Worm (Caenorhabditis elegans) whole organism, L1 larva: ENCODE results near the gene srh-206.

Source experiments
- C04F5.9 ChIP-seq: sonication (generic microtip); optimal IDR thresholded peaks from 2 replicates; lab custom pipeline; 2016; ENCODE audit warnings: missing genetic modification characterization, missing compliant biosample characterization
- C16A3.4 ChIP-seq: fragments of 150-350 bp; optimal IDR thresholded peaks from 2 replicates; lab custom pipeline; 2014; ENCODE audit warnings: missing biosample characterization, missing genetic modification characterization
- C34B4.2 ChIP-seq: sonication (generic microtip); optimal IDR thresholded peaks from 2 replicates; lab custom pipeline; 2017; ENCODE audit warnings: mild to moderate bottlenecking, missing genetic modification characterization, missing compliant biosample characterization
- F16B12.6 ChIP-seq: fragments of 150-350 bp; optimal IDR thresholded peaks from 2 replicates; lab custom pipeline; 2014; ENCODE audit warnings: missing biosample characterization, missing genetic modification characterization
- Y116A8C.19 ChIP-seq: sonication (generic microtip); optimal IDR thresholded peaks from 2 replicates; lab custom pipeline; 2016; ENCODE audit warnings: missing compliant biosample characterization, missing genetic modification characterization, borderline replicate concordance
- aha-1 ChIP-seq: fragments of 150-350 bp; optimal IDR thresholded peaks from 2 replicates; lab custom pipeline; 2014; ENCODE audit warnings: missing biosample characterization, missing genetic modification characterization
- aly-2 ChIP-seq: fragments of 150-350 bp; optimal IDR thresholded peaks from 2 replicates; lab custom pipeline; 2014; ENCODE audit warnings: missing biosample characterization, missing genetic modification characterization
- ama-1 ChIP-seq: fragments of 150-350 bp; optimal IDR thresholded peaks from 2 replicates; lab custom pipeline; 2014
- ceh-8 ChIP-seq: fragments of 200-800 bp; sonication (Bioruptor generic); optimal IDR thresholded peaks from 2 replicates; lab custom pipeline; 2018; ENCODE audit warnings: mild to moderate bottlenecking, missing genetic modification characterization, moderate library complexity, missing compliant biosample characterization
- ceh-82 ChIP-seq, 3 experiments: fragments of 150-350 bp in 1 of 3; sonication (generic microtip) in 2 of 3; optimal IDR thresholded peaks; 2 replicates each; lab custom pipeline; 2014 to 2017; ENCODE audit warnings: missing biosample characterization in 3 of 3, missing genetic modification characterization in 3 of 3
- ceh-88 ChIP-seq: fragments of 200-800 bp; sonication (Bioruptor generic); IDR thresholded peaks from 2 replicates; pipeline ENCODE4 v1.3.6; 2022; ENCODE audit warnings: missing genetic modification characterization, missing compliant biosample characterization
- ces-1 ChIP-seq: fragments of 150-350 bp; optimal IDR thresholded peaks from 2 replicates; lab custom pipeline; 2014; ENCODE audit warnings: missing biosample characterization, missing genetic modification reagents, missing genetic modification characterization
- dpl-1 ChIP-seq, 3 experiments: fragments of 150-350 bp in 2 of 3; sonication (generic microtip) in 1 of 3; optimal IDR thresholded peaks; 2 replicates each; lab custom pipeline; 2014 to 2017; ENCODE audit warnings: missing biosample characterization in 3 of 3, missing genetic modification characterization in 3 of 3, missing genetic modification reagents in 3 of 3
- dsc-1 ChIP-seq: sonication (generic microtip); optimal IDR thresholded peaks from 2 replicates; lab custom pipeline; 2016; ENCODE audit warnings: mild to moderate bottlenecking, missing genetic modification characterization, missing compliant biosample characterization
- efl-1 ChIP-seq, 4 experiments: fragments of 150-350 bp; optimal IDR thresholded peaks in 3 of 4; peaks in 1 of 4; 1 replicate in 1 of 4; 2 replicates in 3 of 4; lab custom pipeline; 2014; ENCODE audit warnings: missing biosample characterization in 2 of 4, missing genetic modification characterization in 2 of 4, missing genetic modification reagents in 2 of 4
- efl-3 ChIP-seq: fragments of 200-800 bp; sonication (Bioruptor generic); optimal IDR thresholded peaks from 2 replicates; lab custom pipeline; 2018; ENCODE audit warnings: mild to moderate bottlenecking, missing genetic modification characterization, missing compliant biosample characterization
- egl-13 ChIP-seq: sonication (generic microtip); optimal IDR thresholded peaks from 2 replicates; lab custom pipeline; 2016; ENCODE audit warnings: missing genotype, missing genetic modification reagents, missing genetic modification characterization, missing compliant biosample characterization
- egl-27 ChIP-seq, 2 experiments: fragments of 150-350 bp in 1 of 2; sonication (generic microtip); optimal IDR thresholded peaks; 3 replicates each; lab custom pipeline; 2017 to 2018; ENCODE audit warnings: missing biosample characterization in 2 of 2, missing genetic modification characterization in 2 of 2, missing genetic modification reagents in 2 of 2
- elt-3 ChIP-seq, 6 experiments: fragments of 150-350 bp in 1 of 6; sonication (generic microtip); optimal IDR thresholded peaks; 2 replicates each; lab custom pipeline; 2017 to 2018; ENCODE audit warnings: missing biosample characterization in 6 of 6, missing genetic modification characterization in 6 of 6, inconsistent platforms in 1 of 6
- fkh-4 ChIP-seq: sonication (generic microtip); optimal IDR thresholded peaks from 2 replicates; lab custom pipeline; 2016; ENCODE audit warnings: missing compliant biosample characterization, missing genetic modification characterization, borderline replicate concordance
- fkh-8 ChIP-seq: sonication (generic microtip); optimal IDR thresholded peaks from 2 replicates; lab custom pipeline; 2016; ENCODE audit warnings: mild to moderate bottlenecking, missing genetic modification characterization, missing compliant biosample characterization
- grh-1 ChIP-seq: fragments of 200-800 bp; sonication (Bioruptor generic); IDR thresholded peaks from 2 replicates; pipeline ENCODE4 v1.3.6; 2022; ENCODE audit warnings: missing genetic modification reagents, missing genetic modification characterization, missing compliant biosample characterization
- hlh-4 ChIP-seq: sonication (generic microtip); optimal IDR thresholded peaks from 2 replicates; lab custom pipeline; 2016; ENCODE audit warnings: mild to moderate bottlenecking, missing genetic modification characterization, missing compliant biosample characterization
- jun-1 ChIP-seq: fragments of 150-350 bp; optimal IDR thresholded peaks from 2 replicates; lab custom pipeline; 2014; ENCODE audit warnings: missing biosample characterization, missing genetic modification reagents, missing genetic modification characterization
- lin-15B ChIP-seq: fragments of 150-350 bp; sonication (generic microtip); optimal IDR thresholded peaks from 3 replicates; lab custom pipeline; 2014; ENCODE audit warnings: missing biosample characterization, missing genetic modification characterization
- lin-35 ChIP-seq, 2 experiments: fragments of 150-350 bp; optimal IDR thresholded peaks; 2 replicates each; lab custom pipeline; 2014; ENCODE audit warnings: missing biosample characterization in 2 of 2, missing genetic modification characterization in 2 of 2, missing genetic modification reagents in 2 of 2
- lin-39 ChIP-seq: fragments of 150-350 bp; optimal IDR thresholded peaks from 2 replicates; lab custom pipeline; 2014; ENCODE audit warnings: missing biosample characterization, missing genetic modification reagents, missing genetic modification characterization
- lsy-2 ChIP-seq, 2 experiments: fragments of 150-350 bp; optimal IDR thresholded peaks; 2 replicates each; lab custom pipeline; 2014; ENCODE audit warnings: missing biosample characterization in 2 of 2, missing genetic modification characterization in 2 of 2
- mef-2 ChIP-seq: fragments of 150-350 bp; optimal IDR thresholded peaks from 2 replicates; lab custom pipeline; 2014; ENCODE audit warnings: missing biosample characterization, missing genetic modification characterization
- mep-1 ChIP-seq: fragments of 150-350 bp; optimal IDR thresholded peaks from 2 replicates; lab custom pipeline; 2014; ENCODE audit warnings: missing biosample characterization, missing genetic modification characterization
- nhr-11 ChIP-seq: fragments of 150-350 bp; optimal IDR thresholded peaks from 2 replicates; lab custom pipeline; 2014; ENCODE audit warnings: missing biosample characterization, missing genetic modification characterization
- nhr-12 ChIP-seq: sonication (generic microtip); optimal IDR thresholded peaks from 2 replicates; lab custom pipeline; 2017; ENCODE audit warnings: missing biosample characterization, missing genetic modification characterization
- nhr-19 ChIP-seq: fragments of 200-800 bp; sonication (Bioruptor generic); conservative IDR thresholded peaks from 2 replicates; pipeline ENCODE4 v1.3.6; 2022; ENCODE audit warnings: missing genetic modification characterization, missing compliant biosample characterization
- nhr-47 ChIP-seq: sonication (generic microtip); optimal IDR thresholded peaks from 2 replicates; lab custom pipeline; 2016; ENCODE audit warnings: mild to moderate bottlenecking, missing genetic modification characterization, moderate library complexity, missing compliant biosample characterization
- nhr-71 ChIP-seq: sonication (generic microtip); optimal IDR thresholded peaks from 2 replicates; lab custom pipeline; 2016; ENCODE audit warnings: mild to moderate bottlenecking, missing genetic modification characterization, moderate library complexity, missing compliant biosample characterization
- nhr-77 ChIP-seq: fragments of 150-350 bp; optimal IDR thresholded peaks from 2 replicates; lab custom pipeline; 2014; ENCODE audit warnings: missing biosample characterization, missing genetic modification characterization
- nhr-85 ChIP-seq: sonication (generic microtip); peaks from one replicate; lab custom pipeline; 2016; ENCODE audit warnings: missing genetic modification characterization, inconsistent platforms, missing compliant biosample characterization
- nhr-90 ChIP-seq: sonication (generic microtip); optimal IDR thresholded peaks from 2 replicates; lab custom pipeline; 2016; ENCODE audit warnings: mild to moderate bottlenecking, missing genetic modification characterization, missing compliant biosample characterization; ENCODE audit not compliant: poor library complexity
- rnt-1 ChIP-seq: sonication (generic microtip); optimal IDR thresholded peaks from 2 replicates; lab custom pipeline; 2016; ENCODE audit warnings: mild to moderate bottlenecking, missing genetic modification characterization, moderate library complexity, missing compliant biosample characterization
- skn-1 ChIP-seq: fragments of 150-350 bp; optimal IDR thresholded peaks from 2 replicates; lab custom pipeline; 2014; ENCODE audit warnings: missing biosample characterization, missing genetic modification characterization
- snu-23 ChIP-seq: sonication (generic microtip); optimal IDR thresholded peaks from 2 replicates; lab custom pipeline; 2016; ENCODE audit warnings: missing genetic modification characterization, missing compliant biosample characterization
- sox-4 ChIP-seq: sonication (generic microtip); optimal IDR thresholded peaks from 2 replicates; lab custom pipeline; 2016; ENCODE audit warnings: missing genetic modification characterization, missing compliant biosample characterization
- sptf-1 ChIP-seq: fragments of 150-350 bp; optimal IDR thresholded peaks from 2 replicates; lab custom pipeline; 2014; ENCODE audit warnings: missing biosample characterization, missing genetic modification characterization
- sup-37 ChIP-seq: fragments of 200-800 bp; sonication (Bioruptor generic); optimal IDR thresholded peaks from 2 replicates; lab custom pipeline; 2018; ENCODE audit warnings: mild to moderate bottlenecking, missing genetic modification characterization, missing compliant biosample characterization
- unc-30 ChIP-seq: sonication (generic microtip); optimal IDR thresholded peaks from 2 replicates; lab custom pipeline; 2017; ENCODE audit warnings: missing biosample characterization, missing genetic modification characterization
- unc-86 ChIP-seq: sonication (generic microtip); optimal IDR thresholded peaks from 2 replicates; lab custom pipeline; 2016; ENCODE audit warnings: missing genetic modification characterization, missing compliant biosample characterization
- vab-15 ChIP-seq: sonication (generic microtip); optimal IDR thresholded peaks from 2 replicates; lab custom pipeline; 2017; ENCODE audit warnings: missing genotype, mild to moderate bottlenecking, missing genetic modification characterization, missing compliant biosample characterization
- xbp-1 ChIP-seq: sonication (generic microtip); optimal IDR thresholded peaks from 2 replicates; lab custom pipeline; 2016; ENCODE audit warnings: missing genetic modification characterization, missing compliant biosample characterization
- zip-4 ChIP-seq: fragments of 200-800 bp; sonication (Bioruptor generic); optimal IDR thresholded peaks from 2 replicates; lab custom pipeline; 2018; ENCODE audit warnings: mild to moderate bottlenecking, missing genetic modification characterization, moderate library complexity, missing compliant biosample characterization
- ztf-4 ChIP-seq: fragments of 150-350 bp; optimal IDR thresholded peaks from 2 replicates; lab custom pipeline; 2014; ENCODE audit warnings: missing biosample characterization, missing genetic modification characterization

Gene srh-206

ce11 chrV:16966636-16967035, 12.0 kb upstream of the srh-206 start, which contains the start of gene fbxa-90:
Gene fbxa-90 (plus strand): TSS chrV:16966814.
- TF ChIP-seq snu-23 (GFP tag; lab: Kevin White, UChicago) (no peak), nhr-19 (GFP tag; lab: Robert Waterston, UW) (no peak), unc-86 (tag; lab: Kevin White, UChicago) (no peak), egl-27 (tag; optimal IDR thresholded peaks at IDR 0.05; lab: Kevin White, UChicago) (no peak), elt-3 (tag; optimal IDR thresholded peaks at IDR 0.05; lab: Kevin White, UChicago) (no peak), Y116A8C.19 (tag; lab: Kevin White, UChicago) (no peak), lin-35 (GFP tag; optimal IDR thresholded peaks at IDR 0.05; lab: Kevin White, UChicago) (peak in 1 of 2 experiments; percentile 54), nhr-12 (tag; lab: Kevin White, UChicago) (no peak), efl-1 (optimal IDR thresholded peaks at IDR 0.05; lab: Kevin White, UChicago) (peak; percentile 29 to 64), efl-1 (GFP tag; optimal IDR thresholded peaks at IDR 0.05 in 1 of 2; lab: Kevin White, UChicago) (peak in 1 of 2 experiments; percentile 94), dpl-1 (GFP tag; optimal IDR thresholded peaks at IDR 0.05; lab: Kevin White, UChicago) (peak in 2 of 3 experiments; percentile 27 to 31), lin-39 (tag; lab: Kevin White, UChicago) (no peak), fkh-4 (tag; lab: Kevin White, UChicago) (no peak), aly-2 (tag; lab: Kevin White, UChicago) (no peak), mep-1 (no peak), C04F5.9 (no peak), ceh-8 (GFP tag; lab: Kevin White, UChicago) (no peak), sptf-1 (no peak), fkh-8 (tag; lab: Kevin White, UChicago) (no peak), skn-1 (tag; lab: Kevin White, UChicago) (peak; percentile 15), xbp-1 (tag; lab: Kevin White, UChicago) (no peak), dsc-1 (tag; lab: Kevin White, UChicago) (no peak), aha-1 (no peak), lsy-2 (tag; optimal IDR thresholded peaks at IDR 0.05; lab: Kevin White, UChicago) (no peak), mef-2 (no peak), nhr-71 (tag; lab: Kevin White, UChicago) (no peak), C16A3.4 (no peak), zip-4 (GFP tag; lab: Kevin White, UChicago) (no peak), nhr-11 (tag; lab: Kevin White, UChicago) (no peak), ztf-4 (no peak), ces-1 (GFP tag; lab: Kevin White, UChicago) (no peak)
- TF ChIP-seq, all 84 proteins: peak for 4

- TF ChIP-seq ceh-88 (GFP tag; lab: Robert Waterston, UW) (peak; percentile 75), ama-1 (lab: Kevin White, UChicago) (no peak), egl-13 (tag; lab: Kevin White, UChicago) (peak; percentile 90), C34B4.2 (peak; percentile 38), nhr-11 (tag; lab: Kevin White, UChicago) (peak; percentile 77), hlh-4 (tag; lab: Kevin White, UChicago) (no peak), efl-3 (no peak), aly-2 (tag; lab: Kevin White, UChicago) (peak; percentile 77), xbp-1 (tag; lab: Kevin White, UChicago) (peak; percentile 98), vab-15 (tag; lab: Kevin White, UChicago) (peak; percentile 51), sox-4 (peak; percentile 82), aha-1 (peak; percentile 60), sup-37 (GFP tag; lab: Kevin White, UChicago) (peak; percentile 81), unc-86 (tag; lab: Kevin White, UChicago) (peak; percentile 92), nhr-90 (tag; lab: Kevin White, UChicago) (peak; percentile 95), F16B12.6 (tag; lab: Kevin White, UChicago) (peak; percentile 59), jun-1 (tag; lab: Kevin White, UChicago) (peak; percentile 84), grh-1 (GFP tag; lab: Robert Waterston, UW) (peak; percentile 83), lin-35 (GFP tag; optimal IDR thresholded peaks at IDR 0.05; lab: Kevin White, UChicago) (peak; percentile 100), lin-15B (tag; lab: Kevin White, UChicago) (peak; percentile 89), ceh-8 (GFP tag; lab: Kevin White, UChicago) (peak; percentile 89), dsc-1 (tag; lab: Kevin White, UChicago) (peak; percentile 96), nhr-47 (tag; lab: Kevin White, UChicago) (peak; percentile 97), unc-30 (tag; lab: Kevin White, UChicago) (no peak), rnt-1 (tag; lab: Kevin White, UChicago) (peak; percentile 97), ceh-82 (tag; optimal IDR thresholded peaks at IDR 0.05; lab: Kevin White, UChicago) (peak; percentile 80 to 96 (median 94)), lin-39 (tag; lab: Kevin White, UChicago) (peak; percentile 82), nhr-85 (tag; lab: Kevin White, UChicago) (peak; percentile 95), Y116A8C.19 (tag; lab: Kevin White, UChicago) (no peak), C16A3.4 (peak; percentile 85), nhr-77 (tag; lab: Kevin White, UChicago) (peak; percentile 92), nhr-19 (GFP tag; lab: Robert Waterston, UW) (peak; percentile 94)
Measured at ce11 chrV:16965655-16966054, 11.0 kb upstream of the srh-206 start, which contains the start of gene efl-1. Gene efl-1 (minus strand): TSS chrV:16965675.
